Fruit fly (Drosophila melanogaster) whole organism, wandering third instar larva: ENCODE data around the gene CG17118.

Source experiments
- CG9705 ChIP-seq: fragments of 200-800 bp; sonication (Bioruptor generic); optimal IDR thresholded peaks from 2 replicates; lab custom pipeline; 2018; ENCODE audit warnings: missing biosample characterization, mild to moderate bottlenecking, missing genetic modification characterization
- CrebA ChIP-seq: fragments of 200-800 bp; sonication (Bioruptor generic); optimal IDR thresholded peaks from 2 replicates; lab custom pipeline; 2016; ENCODE audit warnings: missing biosample characterization, mild to moderate bottlenecking, missing genetic modification characterization, borderline replicate concordance
- Dif ChIP-seq: fragments of 200-275, 200-300 bp; sonication (Bioruptor generic); optimal IDR thresholded peaks from 2 replicates; lab custom pipeline; 2018; ENCODE audit warnings: missing biosample characterization, missing genetic modification characterization; ENCODE audit not compliant: partially characterized antibody
- Hr78 ChIP-seq: fragments of >200 bp; optimal IDR thresholded peaks from 2 replicates; lab custom pipeline; 2017; ENCODE audit warnings: missing biosample characterization, missing genetic modification characterization
- Hr83 ChIP-seq: fragments of 200-300 bp; sonication (Bioruptor generic); optimal IDR thresholded peaks from 2 replicates; lab custom pipeline; 2016; ENCODE audit warnings: missing biosample characterization, mild to moderate bottlenecking, missing genetic modification characterization, moderate library complexity; ENCODE audit not compliant: poor library complexity, severe bottlenecking
- Jra ChIP-seq: sonication (Bioruptor generic); optimal IDR thresholded peaks from 2 replicates; lab custom pipeline; 2016; ENCODE audit warnings: missing biosample characterization, missing genetic modification characterization
- Mio ChIP-seq: sonication (Bioruptor generic); optimal IDR thresholded peaks from 2 replicates; lab custom pipeline; 2016; ENCODE audit warnings: missing biosample characterization, missing genetic modification characterization
- Sp1 ChIP-seq: fragments of 200-800 bp; sonication (Bioruptor generic); optimal IDR thresholded peaks from 3 replicates; lab custom pipeline; 2019; ENCODE audit warnings: missing biosample characterization, mild to moderate bottlenecking, missing genetic modification characterization, moderate library complexity
- brk ChIP-seq: fragments of 200-800 bp; sonication (Bioruptor generic); optimal IDR thresholded peaks from 2 replicates; lab custom pipeline; 2016; ENCODE audit warnings: missing biosample characterization, mild to moderate bottlenecking, missing genetic modification characterization
- dmrt93B ChIP-seq: fragments of 200-800 bp; sonication (Bioruptor generic); optimal IDR thresholded peaks from 2 replicates; lab custom pipeline; 2018; ENCODE audit warnings: missing biosample characterization, mild to moderate bottlenecking, missing genetic modification characterization
- dsf ChIP-seq: sonication (Bioruptor generic); optimal IDR thresholded peaks from 2 replicates; lab custom pipeline; 2016; ENCODE audit warnings: missing biosample characterization, missing genetic modification characterization, borderline replicate concordance
- fru ChIP-seq: fragments of 200-800 bp; sonication (Bioruptor generic); optimal IDR thresholded peaks from 3 replicates; lab custom pipeline; 2016; ENCODE audit warnings: missing biosample characterization, mild to moderate bottlenecking, missing genetic modification characterization
- jim ChIP-seq: fragments of 175-275, 200-325 bp; sonication (Bioruptor generic); optimal IDR thresholded peaks from 2 replicates; lab custom pipeline; 2016; ENCODE audit warnings: missing biosample characterization, mild to moderate bottlenecking, missing genetic modification characterization
- lola ChIP-seq: fragments of >200 bp; optimal IDR thresholded peaks from 2 replicates; lab custom pipeline; 2017; ENCODE audit warnings: missing biosample characterization, missing genetic modification characterization
- pan ChIP-seq: fragments of >200 bp; optimal IDR thresholded peaks from 2 replicates; lab custom pipeline; 2017
- sage ChIP-seq: fragments of 200-800 bp; sonication (Bioruptor generic); optimal IDR thresholded peaks from 2 replicates; lab custom pipeline; 2016; ENCODE audit warnings: missing biosample characterization, mild to moderate bottlenecking, missing genetic modification characterization
- sv ChIP-seq: fragments of 200-800 bp; sonication (Bioruptor generic); optimal IDR thresholded peaks from 3 replicates; lab custom pipeline; 2016; ENCODE audit warnings: missing biosample characterization, missing genetic modification characterization
- tai ChIP-seq: sonication (Bioruptor generic); optimal IDR thresholded peaks from 2 replicates; lab custom pipeline; 2016; ENCODE audit warnings: missing biosample characterization, missing genetic modification characterization

CG17118 gene

DNA sequence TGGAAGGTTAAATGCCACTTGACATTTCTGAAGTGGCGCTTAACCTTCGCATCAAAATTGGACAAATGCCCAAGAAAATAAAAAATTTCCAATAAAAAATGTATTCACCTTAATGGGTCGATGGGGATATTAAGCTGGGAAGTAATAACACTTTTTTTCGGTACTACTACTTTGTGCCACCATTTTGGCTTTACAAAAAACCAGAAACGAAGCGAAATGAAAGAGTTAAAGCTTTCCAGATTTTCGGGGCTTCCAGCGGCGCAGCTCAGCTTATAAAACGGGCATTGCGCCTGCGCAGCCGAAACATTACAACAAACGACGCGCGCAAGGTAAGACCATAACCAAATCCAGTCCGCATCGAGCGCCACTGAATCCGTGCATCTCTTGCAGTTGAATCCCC lies 40.5 kb downstream of the CG17118 start, which contains the start of gene CG17127:
TSS of gene CG17127 (plus strand) at position 301 of the 400 bp plus-strand sequence.
- TF ChIP-seq fru (GFP tag; lab: Kevin White, UChicago) (no peak), Hr78 (no peak), tai (no peak), dsf (GFP tag; lab: Kevin White, UChicago) (no peak), CrebA (GFP tag; lab: Kevin White, UChicago) (no peak), CG9705 (GFP tag; lab: Kevin White, UChicago) (no peak), brk (no peak), Mio (GFP tag; lab: Kevin White, UChicago) (no peak), pan (lab: Kevin White, UChicago) (no peak), Sp1 (GFP tag; lab: Kevin White, UChicago) (no peak)

dm6 chr2L:10774041-10774440 lies 44.0 kb downstream of the CG17118 start:
- TF ChIP-seq Dif (GFP tag; lab: Kevin White, UChicago) (no peak), lola (GFP tag; lab: Kevin White, UChicago) (no peak), brk (no peak), sv (no peak), dmrt93B (no peak), Sp1 (GFP tag; lab: Kevin White, UChicago) (no peak), sage (GFP tag; lab: Kevin White, UChicago) (no peak), jim (GFP tag; lab: Kevin White, UChicago) (no peak), Hr83 (GFP tag; lab: Kevin White, UChicago) (no peak), Jra (no peak)
